Worm (Caenorhabditis elegans): ENCODE measurements around the gene F54H5.14.

- no peak for TF ChIP-seq nhr-11 (tag; optimal IDR thresholded peaks at IDR 0.05)
- no peak for TF ChIP-seq egl-27 (tag; optimal IDR thresholded peaks at IDR 0.05)
- TF ChIP-seq unc-62 (GFP tag; optimal IDR thresholded peaks at IDR 0.05) = no peak
- TF ChIP-seq snpc-4 (tag; optimal IDR thresholded peaks at IDR 0.05) = no peak
- no peak for TF ChIP-seq nhr-28 (tag; optimal IDR thresholded peaks at IDR 0.05)
- no peak for TF ChIP-seq nfya-1 (tag; optimal IDR thresholded peaks at IDR 0.05; ENCODE audit: insufficient read depth)
Observed at ce11 chrII:6594151-6594550, 31.1 kb downstream of the F54H5.14 start, which contains the start of gene aipr-1.

Measured in whole organism, L3 larva.